Worm (Caenorhabditis elegans): ENCODE results near the gene pas-6.

DNA sequence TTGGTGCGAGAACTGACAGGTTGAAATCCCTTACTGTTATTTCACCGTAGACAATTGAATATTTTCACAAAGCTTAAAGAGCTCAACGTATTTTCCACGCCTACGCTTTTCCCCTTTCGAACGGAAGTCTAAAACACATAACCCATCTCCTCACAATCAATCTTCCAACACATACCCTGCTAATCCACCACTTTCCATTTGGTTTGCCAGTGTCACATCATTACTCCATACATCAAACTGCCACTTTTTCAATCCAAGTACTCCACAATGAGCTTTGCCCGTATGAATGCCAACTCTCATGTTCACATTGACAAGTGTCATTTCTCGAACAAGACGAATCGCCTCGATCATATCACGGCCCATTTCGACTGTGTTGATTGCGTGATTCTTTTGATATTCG lies 43.9 kb upstream of the pas-6 start:
- TF ChIP-seq him-1 (tag; optimal IDR thresholded peaks at IDR 0.05) (no peak), W03F9.2 (tag; optimal IDR thresholded peaks at IDR 0.05) (no peak), dao-5 (tag; optimal IDR thresholded peaks at IDR 0.05) (no peak)
